Worm (Caenorhabditis elegans): Measurements from ENCODE around the gene EGAP2.2.

- no peak for TF ChIP-seq nhr-25 (tag; optimal IDR thresholded peaks at IDR 0.05)
- peak; percentile 26 for TF ChIP-seq nfya-1 (tag; optimal IDR thresholded peaks at IDR 0.05; ENCODE audit: insufficient read depth)
- peak; percentile 11 for TF ChIP-seq jun-1 (tag; optimal IDR thresholded peaks at IDR 0.05)
- no peak for TF ChIP-seq ceh-82 (tag; optimal IDR thresholded peaks at IDR 0.05)
- no peak for TF ChIP-seq tbx-2 (tag; optimal IDR thresholded peaks at IDR 0.05)
- no peak for TF ChIP-seq ceh-16 (tag; optimal IDR thresholded peaks at IDR 0.05)
- no peak for TF ChIP-seq nhr-28 (tag; optimal IDR thresholded peaks at IDR 0.05)
- no peak for TF ChIP-seq unc-39 (tag; optimal IDR thresholded peaks at IDR 0.05)
Measured at ce11 chrII:5227768-5228167, 1.9 kb upstream of the EGAP2.2 start.
